Fruit fly (Drosophila melanogaster) whole organism, embryonic: ENCODE results near the gene TfIIS.

Source experiments
- Atf6 ChIP-seq: fragments of 200-800 bp; sonication (Bioruptor generic); IDR thresholded peaks from 2 replicates; pipeline ENCODE4 v1.3.6; 2022; ENCODE audit warnings: missing biosample characterization, missing genetic modification characterization
- CG10959 ChIP-seq: fragments of 200-800 bp; sonication (Bioruptor generic); IDR thresholded peaks from 2 replicates; pipeline ENCODE4 v1.3.6; 2022; ENCODE audit warnings: missing biosample characterization, missing genetic modification characterization
- CG2199 ChIP-seq: fragments of 200-800 bp; sonication (Bioruptor generic); IDR thresholded peaks from 3 replicates; pipeline ENCODE4 v1.3.6; 2022; ENCODE audit warnings: missing biosample characterization, missing genetic modification characterization
- CG4424 ChIP-seq: fragments of 200-800 bp; sonication (Bioruptor generic); optimal IDR thresholded peaks from 3 replicates; lab custom pipeline; 2016; ENCODE audit warnings: missing biosample characterization, missing genetic modification characterization
- CG9727 ChIP-seq: fragments of 200-800 bp; sonication (Bioruptor generic); optimal IDR thresholded peaks from 3 replicates; lab custom pipeline; 2017; ENCODE audit warnings: missing biosample characterization, mild to moderate bottlenecking, missing genetic modification characterization
- Dip3 ChIP-seq: fragments of 200-800 bp; sonication (Bioruptor generic); optimal IDR thresholded peaks from 3 replicates; lab custom pipeline; 2016; ENCODE audit warnings: missing biosample characterization, missing genetic modification characterization
- dpn ChIP-seq, 2 experiments: fragments of 200-800 bp; sonication (Bioruptor generic); optimal IDR thresholded peaks; 3 replicates each; lab custom pipeline; 2016; ENCODE audit warnings: missing biosample characterization in 2 of 2, missing genetic modification characterization in 2 of 2
- grau ChIP-seq: fragments of 200-800 bp; optimal IDR thresholded peaks from 3 replicates; lab custom pipeline; 2019; ENCODE audit warnings: missing biosample characterization, mild to moderate bottlenecking, missing genetic modification characterization, moderate library complexity
- jumu ChIP-seq: fragments of 200-800 bp; sonication (Bioruptor generic); optimal IDR thresholded peaks from 3 replicates; lab custom pipeline; 2016; ENCODE audit warnings: missing biosample characterization, missing genetic modification characterization
- nau ChIP-seq: fragments of 200-800 bp; sonication (Bioruptor generic); optimal IDR thresholded peaks from 3 replicates; lab custom pipeline; 2017; ENCODE audit warnings: missing biosample characterization, mild to moderate bottlenecking, missing genetic modification characterization, missing genetic modification reagents
- pnt ChIP-seq: fragments of 200-800 bp; sonication (Bioruptor generic); optimal IDR thresholded peaks from 3 replicates; lab custom pipeline; 2016; ENCODE audit warnings: missing biosample characterization, missing genetic modification characterization
- sens ChIP-seq: fragments of 200-800 bp; sonication (Bioruptor generic); peaks from one replicate; lab custom pipeline; 2016; ENCODE audit warnings: missing biosample characterization, missing genetic modification characterization
- slou ChIP-seq: fragments of 200-800 bp; sonication (Bioruptor generic); optimal IDR thresholded peaks from 3 replicates; lab custom pipeline; 2016; ENCODE audit warnings: missing biosample characterization, missing genetic modification characterization
- sob ChIP-seq: fragments of 200-800 bp; sonication (Bioruptor generic); IDR thresholded peaks from 2 replicates; pipeline ENCODE4 v1.3.6; 2022; ENCODE audit warnings: missing biosample characterization, missing genetic modification characterization

DNA sequence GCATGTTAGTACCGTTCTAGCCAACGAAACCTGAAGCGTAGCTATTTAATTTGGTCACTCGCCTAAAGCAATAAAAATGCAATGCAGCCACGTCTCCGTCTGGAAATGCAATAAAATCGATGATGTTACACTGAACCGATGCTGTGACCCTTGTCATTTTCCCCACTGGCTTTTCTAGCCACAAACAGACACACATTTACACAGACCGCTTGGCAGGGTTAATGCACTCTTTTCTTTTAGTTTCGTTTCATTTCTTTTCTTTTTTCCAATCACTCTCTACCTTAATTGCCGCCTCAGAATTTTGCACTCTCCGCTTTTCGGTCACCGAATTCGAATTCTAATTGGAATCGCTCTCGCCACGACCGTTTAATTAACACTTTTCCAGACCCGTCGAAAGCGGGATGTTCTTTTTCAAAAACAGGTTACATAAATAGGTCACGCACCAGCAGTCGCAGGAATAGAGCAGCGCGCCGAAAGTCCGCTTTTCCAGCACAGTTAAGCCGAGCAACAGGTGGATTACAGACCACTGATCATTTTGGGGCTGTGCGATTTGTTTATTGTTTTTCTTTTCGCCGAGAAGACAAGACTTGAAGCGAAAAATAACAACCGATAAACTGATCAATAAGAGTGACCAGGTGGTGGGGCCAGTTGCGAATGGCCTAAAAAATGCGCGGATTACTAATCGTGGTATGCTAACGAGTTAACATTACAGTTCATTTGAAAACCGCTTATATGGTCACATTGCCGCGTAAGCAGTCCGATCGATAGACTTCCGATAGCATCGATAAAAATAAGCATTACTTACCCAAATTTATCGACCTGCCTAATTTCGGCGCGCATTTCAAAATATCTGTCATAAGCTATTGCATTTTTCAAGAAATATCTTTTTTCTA lies 3.1 kb downstream of the TfIIS start, which contains the start of gene ck:
- TF ChIP-seq dpn (GFP tag; optimal IDR thresholded peaks at IDR 0.05; lab: Kevin White, UChicago) (no peak), jumu (GFP tag; lab: Kevin White, UChicago) (no peak), sens (GFP tag; lab: Kevin White, UChicago) (no peak), sob (GFP tag; lab: Robert Waterston, UW) (no peak), slou (no peak), pnt (GFP tag; lab: Kevin White, UChicago) (no peak), grau (tag; lab: Kevin White, UChicago) (peak; percentile 24), Dip3 (GFP tag; lab: Kevin White, UChicago) (no peak), nau (GFP tag; lab: Kevin White, UChicago) (no peak), CG10959 (GFP tag; lab: Robert Waterston, UW) (no peak), Atf6 (no peak), CG4424 (GFP tag; lab: Kevin White, UChicago) (no peak), CG2199 (GFP tag; lab: Robert Waterston, UW) (no peak), CG9727 (GFP tag; lab: Kevin White, UChicago) (no peak)
